Fruit fly (Drosophila melanogaster) whole organism, embryonic: ENCODE results near the gene CG7497.

Experiments used
- Ada2b ChIP-seq: fragments of 200-800 bp; sonication (Bioruptor generic); IDR thresholded peaks from 2 replicates; pipeline ENCODE4 v1.3.6; 2022; ENCODE audit warnings: missing biosample characterization, missing genetic modification characterization
- Aef1 ChIP-seq: fragments of 200-800 bp; sonication (Bioruptor generic); IDR thresholded peaks from 3 replicates; pipeline ENCODE4 v1.3.6; 2022; ENCODE audit warnings: missing biosample characterization, missing genetic modification characterization
- Atf-2 ChIP-seq: fragments of 200-800 bp; sonication (Bioruptor generic); optimal IDR thresholded peaks from 2 replicates; lab custom pipeline; 2016; ENCODE audit warnings: missing biosample characterization, missing genetic modification characterization
- Atf6 ChIP-seq: fragments of 200-800 bp; sonication (Bioruptor generic); IDR thresholded peaks from 2 replicates; pipeline ENCODE4 v1.3.6; 2022; ENCODE audit warnings: missing biosample characterization, missing genetic modification characterization
- CG10274 ChIP-seq: fragments of 200-800 bp; sonication (Bioruptor generic); optimal IDR thresholded peaks from 3 replicates; lab custom pipeline; 2017; ENCODE audit warnings: missing biosample characterization, mild to moderate bottlenecking, missing genetic modification characterization
- CG10431 ChIP-seq: fragments of 200-800 bp; sonication (Bioruptor generic); optimal IDR thresholded peaks from 3 replicates; lab custom pipeline; 2018; ENCODE audit warnings: missing biosample characterization, mild to moderate bottlenecking, missing genetic modification characterization
- CG13894 ChIP-seq: fragments of 200-800 bp; sonication (Bioruptor generic); optimal IDR thresholded peaks from 3 replicates; lab custom pipeline; 2018; ENCODE audit warnings: missing biosample characterization, mild to moderate bottlenecking, missing genetic modification characterization, moderate library complexity
- CG15269 ChIP-seq: fragments of 200-800 bp; sonication (Bioruptor generic); optimal IDR thresholded peaks from 2 replicates; lab custom pipeline; 2018; ENCODE audit warnings: missing biosample characterization, mild to moderate bottlenecking, missing genetic modification characterization, moderate library complexity
- CG15601 ChIP-seq: fragments of 200-800 bp; sonication (Bioruptor generic); optimal IDR thresholded peaks from 3 replicates; lab custom pipeline; 2019; ENCODE audit warnings: missing biosample characterization, mild to moderate bottlenecking, missing genetic modification characterization, moderate library complexity
- CG16863 ChIP-seq: fragments of 200-800 bp; sonication (Bioruptor generic); optimal IDR thresholded peaks from 3 replicates; lab custom pipeline; 2016; ENCODE audit warnings: missing biosample characterization, missing genetic modification characterization
- CG17385 ChIP-seq: fragments of 200-800 bp; sonication (Bioruptor generic); optimal IDR thresholded peaks from 3 replicates; lab custom pipeline; 2018; ENCODE audit warnings: missing biosample characterization, mild to moderate bottlenecking, missing genetic modification characterization
- CG2116 ChIP-seq: fragments of 200-800 bp; sonication (Bioruptor generic); optimal IDR thresholded peaks from 3 replicates; lab custom pipeline; 2018; ENCODE audit warnings: missing biosample characterization, mild to moderate bottlenecking, missing genetic modification characterization
- CG2202 ChIP-seq: fragments of 200-800 bp; sonication (Bioruptor generic); optimal IDR thresholded peaks from 2 replicates; lab custom pipeline; 2018; ENCODE audit warnings: missing biosample characterization, mild to moderate bottlenecking, missing genetic modification characterization
- CG2678 ChIP-seq: fragments of 200-800 bp; sonication (Bioruptor generic); optimal IDR thresholded peaks from 3 replicates; lab custom pipeline; 2019; ENCODE audit warnings: missing biosample characterization, mild to moderate bottlenecking, missing genetic modification characterization, moderate library complexity
- CG3847 ChIP-seq: fragments of 200-800 bp; sonication (Bioruptor generic); IDR thresholded peaks from 2 replicates; pipeline ENCODE4 v1.3.6; 2022; ENCODE audit warnings: missing biosample characterization, missing genetic modification characterization
- CG4360 ChIP-seq: fragments of 200-800 bp; sonication (Bioruptor generic); IDR thresholded peaks from 2 replicates; pipeline ENCODE4 v1.3.6; 2022; ENCODE audit warnings: missing biosample characterization, missing genetic modification characterization
- CG4820 ChIP-seq: fragments of 200-800 bp; sonication (Bioruptor generic); optimal IDR thresholded peaks from 3 replicates; lab custom pipeline; 2016; ENCODE audit warnings: missing biosample characterization, missing genetic modification characterization
- CG5953 ChIP-seq: fragments of 200-800 bp; sonication (Bioruptor generic); IDR thresholded peaks from 2 replicates; pipeline ENCODE4 v1.3.6; 2022; ENCODE audit warnings: missing biosample characterization, missing genetic modification characterization
- CG7357 ChIP-seq: fragments of 200-800 bp; sonication (Bioruptor generic); IDR thresholded peaks from 3 replicates; pipeline ENCODE4 v1.3.6; 2022; ENCODE audit warnings: missing biosample characterization, missing genetic modification characterization
- CG8290 ChIP-seq, 3 experiments: fragments of 200-800 bp; sonication (Bioruptor generic); optimal IDR thresholded peaks; 2 replicates each; lab custom pipeline; 2016 to 2019; ENCODE audit warnings: missing biosample characterization in 3 of 3, missing genetic modification characterization in 3 of 3, mild to moderate bottlenecking in 2 of 3, moderate library complexity in 1 of 3
- CG9876 ChIP-seq: fragments of 200-800 bp; sonication (Bioruptor generic); optimal IDR thresholded peaks from 2 replicates; lab custom pipeline; 2016; ENCODE audit warnings: missing biosample characterization, missing genetic modification characterization
- CG9932 ChIP-seq: fragments of 200-800 bp; sonication (Bioruptor generic); IDR thresholded peaks from 2 replicates; pipeline ENCODE4 v1.3.6; 2022; ENCODE audit warnings: missing biosample characterization, missing genetic modification characterization
- D ChIP-seq, 2 experiments: fragments of 200-800 bp in 1 of 2; fragments of >200 bp in 1 of 2; sonication (Bioruptor generic) in 1 of 2; optimal IDR thresholded peaks; 2 replicates in 1 of 2; 3 replicates in 1 of 2; lab custom pipeline; 2017; ENCODE audit warnings: mild to moderate bottlenecking in 1 of 2, missing biosample characterization in 1 of 2, missing genetic modification characterization in 1 of 2, missing genetic modification reagents in 1 of 2
- Doc2 ChIP-seq: fragments of 200-800 bp; sonication (Bioruptor generic); IDR thresholded peaks from 2 replicates; pipeline ENCODE4 v1.3.6; 2022; ENCODE audit warnings: missing biosample characterization, missing genetic modification characterization
- Drgx ChIP-seq: fragments of 200-800 bp; sonication (Bioruptor generic); IDR thresholded peaks from 2 replicates; pipeline ENCODE4 v1.3.6; 2022; ENCODE audit warnings: missing biosample characterization, missing genetic modification characterization
- Eip74EF ChIP-seq, 2 experiments: fragments of 200-800 bp in 1 of 2; fragments of >200 bp in 1 of 2; sonication (Bioruptor generic) in 1 of 2; optimal IDR thresholded peaks; 2 replicates each; lab custom pipeline; 2017 to 2019; ENCODE audit warnings: missing biosample characterization in 2 of 2, missing genetic modification characterization in 2 of 2, mild to moderate bottlenecking in 1 of 2, moderate library complexity in 1 of 2
- GATAe ChIP-seq: fragments of 200-800 bp; sonication (Bioruptor generic); conservative IDR thresholded peaks from 2 replicates; pipeline ENCODE4 v1.3.6; 2022; ENCODE audit warnings: missing biosample characterization, missing genetic modification characterization
- MTF-1 ChIP-seq: fragments of 200-800 bp; sonication (Bioruptor generic); optimal IDR thresholded peaks from 2 replicates; lab custom pipeline; 2018; ENCODE audit warnings: missing biosample characterization, mild to moderate bottlenecking, missing genetic modification characterization, borderline replicate concordance
- Mad ChIP-seq: fragments of 200-800 bp; sonication (Bioruptor generic); optimal IDR thresholded peaks from 2 replicates; lab custom pipeline; 2016; ENCODE audit warnings: missing biosample characterization, missing genetic modification characterization
- Med ChIP-seq: fragments of 200-800 bp; sonication (Bioruptor generic); peaks from one replicate; lab custom pipeline; 2016; ENCODE audit warnings: missing biosample characterization, missing genetic modification characterization, mild to moderate bottlenecking, inconsistent platforms, moderate library complexity
- az2 ChIP-seq: fragments of 200-800 bp; sonication (Bioruptor generic); optimal IDR thresholded peaks from 3 replicates; lab custom pipeline; 2016; ENCODE audit warnings: missing biosample characterization, missing genetic modification characterization
- bab2 ChIP-seq: fragments of 200-800 bp; sonication (Bioruptor generic); optimal IDR thresholded peaks from 2 replicates; lab custom pipeline; 2016; ENCODE audit warnings: missing biosample characterization, missing genetic modification characterization
- br ChIP-seq: fragments of >200 bp; optimal IDR thresholded peaks from 2 replicates; lab custom pipeline; 2017
- bsh ChIP-seq, 2 experiments: fragments of 200-800 bp; sonication (Bioruptor generic); optimal IDR thresholded peaks; 2 replicates each; lab custom pipeline; 2017 to 2018; ENCODE audit warnings: mild to moderate bottlenecking in 2 of 2, missing biosample characterization in 2 of 2, missing genetic modification characterization in 2 of 2, moderate library complexity in 1 of 2
- cg ChIP-seq: fragments of 200-800 bp; sonication (Bioruptor generic); optimal IDR thresholded peaks from 3 replicates; lab custom pipeline; 2019; ENCODE audit warnings: missing biosample characterization, mild to moderate bottlenecking, missing genetic modification characterization, moderate library complexity
- chinmo ChIP-seq: fragments of 200-800 bp; sonication (Bioruptor generic); IDR thresholded peaks from 4 replicates; pipeline ENCODE4 v1.3.6; 2022; ENCODE audit warnings: missing biosample characterization, missing genetic modification characterization; ENCODE audit not compliant: partially characterized antibody
- chn ChIP-seq: fragments of 200-800 bp; sonication (Bioruptor generic); optimal IDR thresholded peaks from 2 replicates; lab custom pipeline; 2016; ENCODE audit warnings: missing biosample characterization, missing genetic modification characterization
- crol ChIP-seq: fragments of 200-800 bp; sonication (Bioruptor generic); IDR thresholded peaks from 2 replicates; pipeline ENCODE4 v1.3.6; 2022; ENCODE audit warnings: missing biosample characterization, missing genetic modification characterization
- dati ChIP-seq: fragments of 200-800 bp; sonication (Bioruptor generic); IDR thresholded peaks from 2 replicates; pipeline ENCODE4 v1.3.6; 2022; ENCODE audit warnings: missing biosample characterization, missing genetic modification characterization
- ftz-f1 ChIP-seq: fragments of 200-800 bp; sonication (Bioruptor generic); optimal IDR thresholded peaks from 2 replicates; lab custom pipeline; 2016; ENCODE audit warnings: missing biosample characterization, missing genetic modification characterization
- her ChIP-seq: fragments of 200-800 bp; sonication (Bioruptor generic); optimal IDR thresholded peaks from 2 replicates; lab custom pipeline; 2016; ENCODE audit warnings: missing biosample characterization, missing genetic modification characterization
- lov ChIP-seq, 2 experiments: fragments of 200-800 bp in 1 of 2; fragments of >200 bp in 1 of 2; sonication (Bioruptor generic) in 1 of 2; IDR thresholded peaks in 1 of 2; optimal IDR thresholded peaks in 1 of 2; 2 replicates in 1 of 2; 3 replicates in 1 of 2; pipeline versions ENCODE4 v1.3.6 to Lab custom; 2017 to 2022; ENCODE audit warnings: missing biosample characterization in 1 of 2, missing genetic modification characterization in 1 of 2
- oc ChIP-seq: fragments of 200-800 bp; sonication (Bioruptor generic); optimal IDR thresholded peaks from 2 replicates; lab custom pipeline; 2018; ENCODE audit warnings: missing biosample characterization, mild to moderate bottlenecking, missing genetic modification characterization, moderate library complexity
- pfk ChIP-seq: fragments of 200-800 bp; sonication (Bioruptor generic); optimal IDR thresholded peaks from 2 replicates; lab custom pipeline; 2018; ENCODE audit warnings: missing biosample characterization, mild to moderate bottlenecking, missing genetic modification characterization, moderate library complexity
- psq ChIP-seq: fragments of 200-800 bp; sonication (Bioruptor generic); optimal IDR thresholded peaks from 2 replicates; lab custom pipeline; 2017; ENCODE audit warnings: missing biosample characterization, missing genetic modification characterization
- rib ChIP-seq: fragments of 200-800 bp; sonication (Bioruptor generic); IDR thresholded peaks from 2 replicates; pipeline ENCODE4 v1.3.6; 2022; ENCODE audit warnings: missing biosample characterization, missing genetic modification characterization
- sd ChIP-seq: fragments of 200-800 bp; sonication (Bioruptor generic); optimal IDR thresholded peaks from 3 replicates; lab custom pipeline; 2018; ENCODE audit warnings: missing biosample characterization, mild to moderate bottlenecking, missing genetic modification characterization, moderate library complexity
- z ChIP-seq: fragments of 200-800 bp; sonication (Bioruptor generic); IDR thresholded peaks from 3 replicates; pipeline ENCODE4 v1.3.6; 2022; ENCODE audit warnings: missing biosample characterization, missing genetic modification characterization

CG7497 gene

dm6 chr3L:17604891-17605290 is 28.4 kb upstream of the CG7497 start:
- TF ChIP-seq pfk (GFP tag; lab: Kevin White, UChicago): no peak
- peak; percentile 44; the same call in 1 of the 3 replicates for TF ChIP-seq Aef1 (GFP tag; lab: Robert Waterston, UW)
- TF ChIP-seq Med (GFP tag; lab: Kevin White, UChicago): peak; percentile 11
- peak; percentile 84; the same call in 3 of the 4 replicates for TF ChIP-seq chinmo
- TF ChIP-seq dati (GFP tag; lab: Robert Waterston, UW): 0 out of 2 replicates have a peak, but pooled peaks have one; percentile 22
- peak; percentile 92 for TF ChIP-seq ftz-f1
- 0 out of 2 replicates have a peak, but pooled peaks have one; percentile 13 for TF ChIP-seq CG3847 (GFP tag; lab: Robert Waterston, UW)
- TF ChIP-seq crol (GFP tag; lab: Robert Waterston, UW): peak; percentile 53; the same call in 1 of the 2 replicates
- TF ChIP-seq MTF-1: no peak
- TF ChIP-seq CG17385 (GFP tag; lab: Kevin White, UChicago): peak; percentile 11
- peak; percentile 14; the same call in 1 of the 2 replicates for TF ChIP-seq CG4360
- TF ChIP-seq Ada2b (GFP tag; lab: Robert Waterston, UW): no peak
- peak; percentile 49 for TF ChIP-seq CG15269 (tag; lab: Kevin White, UChicago)
- TF ChIP-seq br (lab: Kevin White, UChicago): no peak
- TF ChIP-seq Atf6 (GFP tag; lab: Robert Waterston, UW): 0 out of 2 replicates have a peak, but pooled peaks have one; percentile 13
- 0 out of 2 replicates have a peak, but pooled peaks have one; percentile 13 for TF ChIP-seq rib (GFP tag; lab: Robert Waterston, UW)
- no peak for TF ChIP-seq psq (GFP tag; lab: Kevin White, UChicago)
- peak; percentile 21 for TF ChIP-seq CG10274 (GFP tag; lab: Kevin White, UChicago)

- TF ChIP-seq Eip74EF (GFP tag; optimal IDR thresholded peaks at IDR 0.05; lab: Kevin White, UChicago): peak in 1 of 2 experiments; percentile 98
- TF ChIP-seq CG2202 (tag; lab: Kevin White, UChicago): no peak
- TF ChIP-seq az2: no peak
- TF ChIP-seq z (GFP tag; lab: Robert Waterston, UW): peak; percentile 73; the same call in 2 of the 3 replicates
- TF ChIP-seq CG13894 (tag; lab: Kevin White, UChicago): no peak
- TF ChIP-seq bab2 (GFP tag; lab: Kevin White, UChicago): no peak
- TF ChIP-seq Mad (GFP tag; lab: Kevin White, UChicago): no peak
- peak in 1 of 2 experiments; percentile 27 for TF ChIP-seq bsh (GFP tag; optimal IDR thresholded peaks at IDR 0.05; lab: Kevin White, UChicago)
- TF ChIP-seq CG4360: no peak
- TF ChIP-seq CG15601: no peak
- TF ChIP-seq CG4820 (GFP tag; lab: Kevin White, UChicago): no peak
- peak; percentile 67 for TF ChIP-seq Drgx (GFP tag; lab: Robert Waterston, UW)
- TF ChIP-seq CG9932 (GFP tag; lab: Robert Waterston, UW): no peak
- no peak for TF ChIP-seq GATAe (GFP tag; lab: Robert Waterston, UW)
- TF ChIP-seq lov (optimal IDR thresholded peaks at IDR 0.05; lab: Kevin White, UChicago): no peak
- TF ChIP-seq lov (GFP tag; IDR thresholded peaks at IDR 0.05; lab: Robert Waterston, UW): no peak
- no peak for TF ChIP-seq CG5953 (GFP tag; lab: Robert Waterston, UW)
- TF ChIP-seq cg (GFP tag; lab: Kevin White, UChicago): peak; percentile 90
- TF ChIP-seq CG9876: no peak
- no peak for TF ChIP-seq CG16863 (GFP tag; lab: Kevin White, UChicago)
- no peak for TF ChIP-seq Atf-2 (GFP tag; lab: Kevin White, UChicago)
- TF ChIP-seq sd: peak; percentile 16
- TF ChIP-seq CG8290 (GFP tag; optimal IDR thresholded peaks at IDR 0.05; lab: Kevin White, UChicago): no peak
- TF ChIP-seq CG8290 (tag; optimal IDR thresholded peaks at IDR 0.05; lab: Kevin White, UChicago): no peak
- no peak for TF ChIP-seq Doc2 (GFP tag; lab: Robert Waterston, UW)
- no peak for TF ChIP-seq oc (tag; lab: Kevin White, UChicago)
- TF ChIP-seq D (optimal IDR thresholded peaks at IDR 0.05; lab: Kevin White, UChicago): no peak
- TF ChIP-seq D (GFP tag; optimal IDR thresholded peaks at IDR 0.05; lab: Kevin White, UChicago): no peak
- TF ChIP-seq CG2678 (tag; lab: Kevin White, UChicago): no peak
- TF ChIP-seq CG2116 (GFP tag; lab: Kevin White, UChicago): no peak
- no peak for TF ChIP-seq CG7357
- TF ChIP-seq her: no peak
- no peak for TF ChIP-seq chn (GFP tag; lab: Kevin White, UChicago)
- TF ChIP-seq CG10431 (GFP tag; lab: Kevin White, UChicago): no peak
Measured at dm6 chr3L:17606629-17607287, 26.5 kb upstream of the CG7497 start.
